Fruit fly (Drosophila melanogaster) S2 (cell line): Measurements from ENCODE around the gene CG4004.
A peak's percentile ranks its signal among the peaks of the same experiment; 100 is the strongest.

Experiments
- CG8478 ChIP-seq: fragments of >200 bp; optimal IDR thresholded peaks from 2 replicates; lab custom pipeline; 2018
- CTCF ChIP-seq, 2 experiments: fragments of >200 bp; optimal IDR thresholded peaks; 2 replicates each; lab custom pipeline; 2018

CG4004 gene

dm6 chrX:12731077-12731476 is 12.9 kb upstream of the CG4004 start:
- no peak for TF ChIP-seq CG8478 (lab: Kevin White, UChicago)
- no peak for TF ChIP-seq CTCF (optimal IDR thresholded peaks at IDR 0.05; lab: Kevin White, UChicago)

dm6 chrX:12732486-12732885 is 11.5 kb upstream of the CG4004 start:
- TF ChIP-seq CG8478 (lab: Kevin White, UChicago) (no peak), CTCF (optimal IDR thresholded peaks at IDR 0.05; lab: Kevin White, UChicago) (no peak)

- TF ChIP-seq CG8478 (lab: Kevin White, UChicago) (no peak), CTCF (optimal IDR thresholded peaks at IDR 0.05; lab: Kevin White, UChicago) (no peak)
Measured at dm6 chrX:12733770-12734189, 10.2 kb upstream of the CG4004 start.

- TF ChIP-seq CG8478 (lab: Kevin White, UChicago) = no peak
- TF ChIP-seq CTCF (optimal IDR thresholded peaks at IDR 0.05; lab: Kevin White, UChicago) = no peak
Measured at dm6 chrX:12734354-12734709, 9.7 kb upstream of the CG4004 start.

- TF ChIP-seq CG8478 (lab: Kevin White, UChicago) (peak; percentile 69), CTCF (optimal IDR thresholded peaks at IDR 0.05; lab: Kevin White, UChicago) (peak in 1 of 2 experiments; percentile 32)
Measured at dm6 chrX:12734710-12735462, 9.1 kb upstream of the CG4004 start.

dm6 chrX:12735478-12736428 is 8.3 kb upstream of the CG4004 start:
- TF ChIP-seq CG8478 (lab: Kevin White, UChicago) (no peak), CTCF (optimal IDR thresholded peaks at IDR 0.05; lab: Kevin White, UChicago) (no peak)

dm6 chrX:12737057-12737734 is 6.8 kb upstream of the CG4004 start:
- no peak for TF ChIP-seq CTCF (optimal IDR thresholded peaks at IDR 0.05; lab: Kevin White, UChicago)
- no peak for TF ChIP-seq CG8478 (lab: Kevin White, UChicago)

dm6 chrX:12737735-12738390 is 6.1 kb upstream of the CG4004 start:
- TF ChIP-seq CG8478 (lab: Kevin White, UChicago) = no peak
- no peak for TF ChIP-seq CTCF (optimal IDR thresholded peaks at IDR 0.05; lab: Kevin White, UChicago)

dm6 chrX:12739047-12739446 is 5.0 kb upstream of the CG4004 start:
- no peak for TF ChIP-seq CTCF (optimal IDR thresholded peaks at IDR 0.05; lab: Kevin White, UChicago)
- no peak for TF ChIP-seq CG8478 (lab: Kevin White, UChicago)

dm6 chrX:12739789-12740188 is 4.2 kb upstream of the CG4004 start:
- TF ChIP-seq CG8478 (lab: Kevin White, UChicago) (no peak), CTCF (optimal IDR thresholded peaks at IDR 0.05; lab: Kevin White, UChicago) (no peak)

- TF ChIP-seq CTCF (optimal IDR thresholded peaks at IDR 0.05; lab: Kevin White, UChicago) = no peak
- TF ChIP-seq CG8478 (lab: Kevin White, UChicago) = no peak
Measured at dm6 chrX:12740441-12740840, 3.6 kb upstream of the CG4004 start.

dm6 chrX:12741914-12742650 is 1.9 kb upstream of the CG4004 start, which contains the start of gene Smr:
Smr (minus strand) TSS chrX:12742618.
- TF ChIP-seq CTCF (optimal IDR thresholded peaks at IDR 0.05; lab: Kevin White, UChicago) = no peak
- TF ChIP-seq CG8478 (lab: Kevin White, UChicago) = no peak

dm6 chrX:12742651-12743020 is 1.4 kb upstream of the CG4004 start:
- no peak for TF ChIP-seq CTCF (optimal IDR thresholded peaks at IDR 0.05; lab: Kevin White, UChicago)
- TF ChIP-seq CG8478 (lab: Kevin White, UChicago) = no peak
